Worm (Caenorhabditis elegans) whole organism, late embryonic: ENCODE measurements around the gene C25F9.9.

Experiments
- K09A11.1 ChIP-seq: sonication (generic microtip); optimal IDR thresholded peaks from 2 replicates; lab custom pipeline; 2017; ENCODE audit warnings: antibody characterized with exemption, mild to moderate bottlenecking, missing genetic modification characterization, missing compliant biosample characterization; ENCODE audit not compliant: insufficient read depth
- che-1 ChIP-seq: sonication (generic microtip); optimal IDR thresholded peaks from 2 replicates; lab custom pipeline; 2016; ENCODE audit warnings: mild to moderate bottlenecking, missing genetic modification characterization, missing compliant biosample characterization
- elt-2 ChIP-seq: sonication (generic microtip); optimal IDR thresholded peaks from 2 replicates; lab custom pipeline; 2016; ENCODE audit warnings: missing genetic modification reagents, missing genetic modification characterization, missing compliant biosample characterization
- ets-4 ChIP-seq: sonication (generic microtip); optimal IDR thresholded peaks from 2 replicates; lab custom pipeline; 2016; ENCODE audit warnings: missing genetic modification characterization, missing compliant biosample characterization
- fkh-10 ChIP-seq: fragments of 150-350 bp; optimal IDR thresholded peaks from 2 replicates; lab custom pipeline; 2014; ENCODE audit warnings: missing biosample characterization, missing genetic modification reagents, missing genetic modification characterization
- lin-11 ChIP-seq: fragments of 200-800 bp; sonication (Bioruptor generic); optimal IDR thresholded peaks from 2 replicates; lab custom pipeline; 2018; ENCODE audit warnings: mild to moderate bottlenecking, missing genetic modification characterization, missing compliant biosample characterization
- nhr-11 ChIP-seq: fragments of 150-350 bp; optimal IDR thresholded peaks from 2 replicates; lab custom pipeline; 2014; ENCODE audit warnings: missing biosample characterization, missing genetic modification characterization
- pag-3 ChIP-seq: sonication (generic microtip); optimal IDR thresholded peaks from 2 replicates; lab custom pipeline; 2016; ENCODE audit warnings: missing compliant biosample characterization, missing genetic modification characterization, borderline replicate concordance
- syd-9 ChIP-seq: sonication (generic microtip); optimal IDR thresholded peaks from 2 replicates; lab custom pipeline; 2016; ENCODE audit warnings: mild to moderate bottlenecking, missing genetic modification characterization, moderate library complexity, missing compliant biosample characterization

- TF ChIP-seq elt-2 (tag; lab: Kevin White, UChicago), result no peak
- no peak for TF ChIP-seq pag-3 (tag; lab: Kevin White, UChicago)
- no peak for TF ChIP-seq che-1 (tag; lab: Kevin White, UChicago)
- no peak for TF ChIP-seq ets-4 (tag; lab: Kevin White, UChicago)
- no peak for TF ChIP-seq nhr-11 (tag; lab: Kevin White, UChicago)
- no peak for TF ChIP-seq K09A11.1
- TF ChIP-seq fkh-10 (GFP tag; lab: Kevin White, UChicago), result no peak
- TF ChIP-seq lin-11 (tag; lab: Kevin White, UChicago), result no peak
- no peak for TF ChIP-seq syd-9
These were observed 39.2 kb downstream of the C25F9.9 start, which contains the start of the genes Y43F8B.13 and Y43F8B.14 for ce11 chrV:19455650-19456049.
